Fruit fly (Drosophila melanogaster) whole organism, embryonic: ENCODE measurements around the gene CG14110.

Experiments
- B-H2 ChIP-seq: fragments of 200-800 bp; sonication (Bioruptor generic); optimal IDR thresholded peaks from 2 replicates; lab custom pipeline; 2018; ENCODE audit warnings: missing biosample characterization, mild to moderate bottlenecking, missing genetic modification characterization
- CG11398 ChIP-seq: fragments of 200-800 bp; sonication (Bioruptor generic); optimal IDR thresholded peaks from 2 replicates; lab custom pipeline; 2016; ENCODE audit warnings: missing biosample characterization, missing genetic modification characterization
- CG11560 ChIP-seq: fragments of 200-800 bp; sonication (Bioruptor generic); IDR thresholded peaks from 3 replicates; pipeline ENCODE4 v1.3.6; 2022; ENCODE audit warnings: missing biosample characterization, missing genetic modification characterization
- CG11723 ChIP-seq: fragments of 200-800 bp; sonication (Bioruptor generic); optimal IDR thresholded peaks from 2 replicates; lab custom pipeline; 2017; ENCODE audit warnings: missing biosample characterization, mild to moderate bottlenecking, missing genetic modification characterization
- CG12219 ChIP-seq: fragments of 200-800 bp; sonication (Bioruptor generic); optimal IDR thresholded peaks from 3 replicates; lab custom pipeline; 2018; ENCODE audit warnings: missing biosample characterization, mild to moderate bottlenecking, missing genetic modification characterization
- CG12769 ChIP-seq: fragments of 200-800 bp; sonication (Bioruptor generic); optimal IDR thresholded peaks from 2 replicates; lab custom pipeline; 2019; ENCODE audit warnings: missing biosample characterization, mild to moderate bottlenecking, missing genetic modification characterization, moderate library complexity
- CG14014 ChIP-seq: fragments of 200-800 bp; sonication (Bioruptor generic); IDR thresholded peaks from 2 replicates; pipeline ENCODE4 v1.3.6; 2022; ENCODE audit warnings: missing biosample characterization, missing genetic modification characterization
- CG14441 ChIP-seq: fragments of 200-800 bp; sonication (Bioruptor generic); IDR thresholded peaks from 2 replicates; pipeline ENCODE4 v1.3.6; 2022; ENCODE audit warnings: missing biosample characterization, missing genetic modification characterization
- CG15696 ChIP-seq: fragments of 200-800 bp; sonication (Bioruptor generic); optimal IDR thresholded peaks from 2 replicates; lab custom pipeline; 2019; ENCODE audit warnings: missing biosample characterization, mild to moderate bottlenecking, missing genetic modification characterization, moderate library complexity
- CG2120 ChIP-seq: fragments of 200-800 bp; sonication (Bioruptor generic); optimal IDR thresholded peaks from 3 replicates; lab custom pipeline; 2016; ENCODE audit warnings: missing biosample characterization, missing genetic modification characterization
- CG31224 ChIP-seq: fragments of 200-800 bp; sonication (Bioruptor generic); IDR thresholded peaks from 2 replicates; pipeline ENCODE4 v1.3.6; 2022; ENCODE audit warnings: missing biosample characterization, missing genetic modification characterization
- CG5180 ChIP-seq: fragments of 200-800 bp; sonication (Bioruptor generic); optimal IDR thresholded peaks from 3 replicates; lab custom pipeline; 2017; ENCODE audit warnings: missing biosample characterization, missing genetic modification characterization, mild to moderate bottlenecking, moderate library complexity, missing genetic modification reagents
- CG7271 ChIP-seq: fragments of 200-800 bp; sonication (Bioruptor generic); optimal IDR thresholded peaks from 2 replicates; lab custom pipeline; 2018; ENCODE audit warnings: missing biosample characterization, mild to moderate bottlenecking, missing genetic modification characterization, moderate library complexity
- CG7556 ChIP-seq: fragments of 200-800 bp; sonication (Bioruptor generic); optimal IDR thresholded peaks from 2 replicates; lab custom pipeline; 2017; ENCODE audit warnings: missing biosample characterization, mild to moderate bottlenecking, missing genetic modification characterization
- CG7928 ChIP-seq: fragments of 200-800 bp; sonication (Bioruptor generic); optimal IDR thresholded peaks from 2 replicates; lab custom pipeline; 2017; ENCODE audit warnings: missing biosample characterization, mild to moderate bottlenecking, missing genetic modification characterization
- CG8290 ChIP-seq, 3 experiments: fragments of 200-800 bp; sonication (Bioruptor generic); optimal IDR thresholded peaks; 2 replicates each; lab custom pipeline; 2016 to 2019; ENCODE audit warnings: missing biosample characterization in 3 of 3, missing genetic modification characterization in 3 of 3, mild to moderate bottlenecking in 2 of 3, moderate library complexity in 1 of 3
- CG8924 ChIP-seq: fragments of 200-800 bp; optimal IDR thresholded peaks from 3 replicates; lab custom pipeline; 2019; ENCODE audit warnings: missing biosample characterization, mild to moderate bottlenecking, missing genetic modification characterization, moderate library complexity
- CG9817 ChIP-seq: fragments of 200-800 bp; sonication (Bioruptor generic); optimal IDR thresholded peaks from 2 replicates; lab custom pipeline; 2018; ENCODE audit warnings: missing biosample characterization, mild to moderate bottlenecking, missing genetic modification characterization, moderate library complexity
- Doc2 ChIP-seq: fragments of 200-800 bp; sonication (Bioruptor generic); IDR thresholded peaks from 2 replicates; pipeline ENCODE4 v1.3.6; 2022; ENCODE audit warnings: missing biosample characterization, missing genetic modification characterization
- Dp ChIP-seq: fragments of 200-800 bp; sonication (Bioruptor generic); optimal IDR thresholded peaks from 2 replicates; lab custom pipeline; 2018; ENCODE audit warnings: missing biosample characterization, mild to moderate bottlenecking, missing genetic modification characterization, moderate library complexity
- Eip74EF ChIP-seq, 2 experiments: fragments of 200-800 bp in 1 of 2; fragments of >200 bp in 1 of 2; sonication (Bioruptor generic) in 1 of 2; optimal IDR thresholded peaks; 2 replicates each; lab custom pipeline; 2017 to 2019; ENCODE audit warnings: missing biosample characterization in 2 of 2, missing genetic modification characterization in 2 of 2, mild to moderate bottlenecking in 1 of 2, moderate library complexity in 1 of 2
- Ets65A ChIP-seq: fragments of 200-800 bp; sonication (Bioruptor generic); peaks from one replicate; lab custom pipeline; 2016; ENCODE audit warnings: missing biosample characterization, missing genetic modification characterization
- Fer2 ChIP-seq: fragments of 200-800 bp; sonication (Bioruptor generic); optimal IDR thresholded peaks from 2 replicates; lab custom pipeline; 2018; ENCODE audit warnings: missing biosample characterization, mild to moderate bottlenecking, missing genetic modification characterization, moderate library complexity
- HmgZ ChIP-seq: fragments of 200-800 bp; sonication (Bioruptor generic); optimal IDR thresholded peaks from 2 replicates; lab custom pipeline; 2018; ENCODE audit warnings: missing biosample characterization, mild to moderate bottlenecking, missing genetic modification characterization
- Hr39 ChIP-seq: fragments of >200 bp; optimal IDR thresholded peaks from 2 replicates; lab custom pipeline; 2017
- Nf-YB ChIP-seq: fragments of 200-800 bp; sonication (Bioruptor generic); optimal IDR thresholded peaks from 3 replicates; lab custom pipeline; 2019; ENCODE audit warnings: missing biosample characterization, mild to moderate bottlenecking, missing genetic modification characterization, moderate library complexity
- Oli ChIP-seq: fragments of 200-800 bp; sonication (Bioruptor generic); optimal IDR thresholded peaks from 2 replicates; lab custom pipeline; 2018; ENCODE audit warnings: missing biosample characterization, mild to moderate bottlenecking, missing genetic modification characterization, moderate library complexity
- Sin3A ChIP-seq: fragments of >200 bp; optimal IDR thresholded peaks from 2 replicates; lab custom pipeline; 2018
- ato ChIP-seq: fragments of 200-800 bp; sonication (Bioruptor generic); IDR thresholded peaks from 2 replicates; pipeline ENCODE4 v1.3.6; 2022; ENCODE audit warnings: missing biosample characterization, missing genetic modification characterization; ENCODE audit not compliant: partially characterized antibody
- chm ChIP-seq: fragments of 200-800 bp; sonication (Bioruptor generic); IDR thresholded peaks from 2 replicates; pipeline ENCODE4 v1.3.6; 2022; ENCODE audit warnings: missing biosample characterization, missing genetic modification characterization
- gcm ChIP-seq: fragments of 200-800 bp; sonication (Bioruptor generic); optimal IDR thresholded peaks from 2 replicates; lab custom pipeline; 2019; ENCODE audit warnings: missing biosample characterization, mild to moderate bottlenecking, missing genetic modification characterization, moderate library complexity
- jigr1 ChIP-seq: fragments of 200-800 bp; sonication (Bioruptor generic); IDR thresholded peaks from 3 replicates; pipeline ENCODE4 v1.3.6; 2022; ENCODE audit warnings: missing biosample characterization, missing genetic modification characterization
- kay ChIP-seq: fragments of 200-800 bp; sonication (Bioruptor generic); optimal IDR thresholded peaks from 2 replicates; lab custom pipeline; 2016; ENCODE audit warnings: missing biosample characterization, missing genetic modification characterization
- kni ChIP-seq: fragments of 200-800 bp; sonication (Bioruptor generic); optimal IDR thresholded peaks from 3 replicates; lab custom pipeline; 2017; ENCODE audit warnings: mild to moderate bottlenecking, missing biosample characterization, missing genetic modification reagents, missing genetic modification characterization
- mirr ChIP-seq: fragments of 200-800 bp; sonication (Bioruptor generic); optimal IDR thresholded peaks from 3 replicates; lab custom pipeline; 2018; ENCODE audit warnings: missing biosample characterization, mild to moderate bottlenecking, missing genetic modification characterization
- nerfin-1 ChIP-seq: fragments of 200-800 bp; sonication (Bioruptor generic); optimal IDR thresholded peaks from 3 replicates; lab custom pipeline; 2019; ENCODE audit warnings: missing biosample characterization, mild to moderate bottlenecking, missing genetic modification characterization, moderate library complexity
- pfk ChIP-seq: fragments of 200-800 bp; sonication (Bioruptor generic); optimal IDR thresholded peaks from 2 replicates; lab custom pipeline; 2018; ENCODE audit warnings: missing biosample characterization, mild to moderate bottlenecking, missing genetic modification characterization, moderate library complexity
- pnt ChIP-seq: fragments of 200-800 bp; sonication (Bioruptor generic); optimal IDR thresholded peaks from 3 replicates; lab custom pipeline; 2016; ENCODE audit warnings: missing biosample characterization, missing genetic modification characterization
- prd ChIP-seq, 3 experiments: fragments of >200 bp in 2 of 3; fragments of 200-800 bp in 1 of 3; sonication (Bioruptor generic) in 1 of 3; optimal IDR thresholded peaks in 2 of 3; IDR thresholded peaks in 1 of 3; 2 replicates in 2 of 3; 3 replicates in 1 of 3; pipeline versions ENCODE4 v1.3.6 to Lab custom; 2017 to 2022; ENCODE audit warnings: missing biosample characterization in 1 of 3, missing genetic modification characterization in 1 of 3
- salm ChIP-seq: fragments of 200-800 bp; sonication (Bioruptor generic); optimal IDR thresholded peaks from 2 replicates; lab custom pipeline; 2018; ENCODE audit warnings: missing biosample characterization, mild to moderate bottlenecking, missing genetic modification characterization
- schlank ChIP-seq: fragments of 200-800 bp; sonication (Bioruptor generic); optimal IDR thresholded peaks from 2 replicates; lab custom pipeline; 2018; ENCODE audit warnings: missing biosample characterization, mild to moderate bottlenecking, missing genetic modification characterization
- sim ChIP-seq: fragments of 200-800 bp; sonication (Bioruptor generic); IDR thresholded peaks from 2 replicates; pipeline ENCODE4 v1.3.6; 2022; ENCODE audit warnings: missing biosample characterization, missing genetic modification characterization
- sna ChIP-seq: fragments of 200-800 bp; sonication (Bioruptor generic); IDR thresholded peaks from 2 replicates; pipeline ENCODE4 v1.3.6; 2022; ENCODE audit warnings: missing biosample characterization, missing genetic modification characterization; ENCODE audit not compliant: partially characterized antibody
- trh ChIP-seq: fragments of 200-800 bp; sonication (Bioruptor generic); optimal IDR thresholded peaks from 2 replicates; lab custom pipeline; 2016; ENCODE audit warnings: missing biosample characterization, missing genetic modification characterization
- unpg ChIP-seq: fragments of 200-800 bp; sonication (Bioruptor generic); optimal IDR thresholded peaks from 3 replicates; lab custom pipeline; 2018; ENCODE audit warnings: missing biosample characterization, mild to moderate bottlenecking, missing genetic modification characterization, moderate library complexity

CG14110 gene

dm6 chr3L:13410999-13411398, 26.4 kb downstream of the CG14110 start (continued):
- TF ChIP-seq gcm (GFP tag; lab: Kevin White, UChicago) (no peak), mirr (GFP tag; lab: Kevin White, UChicago) (no peak), CG15696 (tag; lab: Kevin White, UChicago) (peak; percentile 68), kay (peak; percentile 21), CG11398 (GFP tag; lab: Kevin White, UChicago) (no peak), CG11723 (GFP tag; lab: Kevin White, UChicago) (no peak), CG2120 (peak; percentile 39), Ets65A (GFP tag; lab: Kevin White, UChicago) (peak; percentile 70), Eip74EF (GFP tag; optimal IDR thresholded peaks at IDR 0.05; lab: Kevin White, UChicago) (no peak), sim (no peak), sna (no peak), CG5180 (GFP tag; lab: Kevin White, UChicago) (no peak), CG8290 (GFP tag; optimal IDR thresholded peaks at IDR 0.05; lab: Kevin White, UChicago) (peak; percentile 26), CG8290 (tag; optimal IDR thresholded peaks at IDR 0.05; lab: Kevin White, UChicago) (no peak), Fer2 (tag; lab: Kevin White, UChicago) (no peak), salm (tag; lab: Kevin White, UChicago) (no peak), CG7928 (no peak), CG14441 (GFP tag; lab: Robert Waterston, UW) (no peak), CG7556 (GFP tag; lab: Kevin White, UChicago) (no peak), jigr1 (GFP tag; lab: Robert Waterston, UW) (no peak), CG9817 (tag; lab: Kevin White, UChicago) (peak; percentile 48), Hr39 (no peak), Nf-YB (GFP tag; lab: Kevin White, UChicago) (no peak), CG14014 (GFP tag; lab: Robert Waterston, UW) (no peak), CG7271 (tag; lab: Kevin White, UChicago) (no peak), Dp (GFP tag; lab: Kevin White, UChicago) (peak; percentile 31), schlank (tag; lab: Kevin White, UChicago) (no peak), CG8924 (tag; lab: Kevin White, UChicago) (no peak), kni (GFP tag; lab: Kevin White, UChicago) (no peak), CG31224 (GFP tag; lab: Robert Waterston, UW) (no peak), chm (no peak), pnt (peak; percentile 29), CG12769 (peak; percentile 22), CG12219 (no peak), nerfin-1 (tag; lab: Kevin White, UChicago) (no peak), trh (GFP tag; lab: Kevin White, UChicago) (no peak), prd (optimal IDR thresholded peaks at IDR 0.05; lab: Kevin White, UChicago) (no peak), prd (GFP tag; IDR thresholded peaks at IDR 0.05; lab: Robert Waterston, UW) (no peak), HmgZ (tag; lab: Kevin White, UChicago) (peak; percentile 61), CG11560 (tag; lab: Robert Waterston, UW) (no peak), Oli (tag; lab: Kevin White, UChicago) (no peak), Doc2 (GFP tag; lab: Robert Waterston, UW) (no peak), B-H2 (GFP tag; lab: Kevin White, UChicago) (no peak), ato (GFP tag; lab: Robert Waterston, UW) (no peak), unpg (GFP tag; lab: Kevin White, UChicago) (peak; percentile 13), Sin3A (lab: Kevin White, UChicago) (no peak), pfk (GFP tag; lab: Kevin White, UChicago) (no peak)
